Worm (Caenorhabditis elegans) whole organism, L1 larva: ENCODE data around the gene T26C5.3.

Experiments used
- alr-1 ChIP-seq: fragments of 200-800 bp; sonication (Bioruptor generic); optimal IDR thresholded peaks from 2 replicates; lab custom pipeline; 2018; ENCODE audit warnings: borderline replicate concordance, mild to moderate bottlenecking, missing genetic modification characterization, missing compliant biosample characterization
- ama-1 ChIP-seq: fragments of 150-350 bp; optimal IDR thresholded peaks from 2 replicates; lab custom pipeline; 2014
- egl-27 ChIP-seq, 2 experiments: fragments of 150-350 bp in 1 of 2; sonication (generic microtip); optimal IDR thresholded peaks; 3 replicates each; lab custom pipeline; 2017 to 2018; ENCODE audit warnings: missing biosample characterization in 2 of 2, missing genetic modification characterization in 2 of 2, missing genetic modification reagents in 2 of 2
- ets-5 ChIP-seq: fragments of 200-800 bp; sonication (Bioruptor generic); IDR thresholded peaks from 2 replicates; pipeline ENCODE4 v1.3.6; 2022; ENCODE audit warnings: missing genetic modification characterization, missing compliant biosample characterization
- hlh-17 ChIP-seq: fragments of 200-800 bp; sonication (Bioruptor generic); optimal IDR thresholded peaks from 2 replicates; lab custom pipeline; 2018; ENCODE audit warnings: missing genetic modification characterization, mild to moderate bottlenecking, missing compliant biosample characterization, moderate library complexity, borderline replicate concordance
- lin-39 ChIP-seq: fragments of 150-350 bp; optimal IDR thresholded peaks from 2 replicates; lab custom pipeline; 2014; ENCODE audit warnings: missing biosample characterization, missing genetic modification reagents, missing genetic modification characterization
- nhr-71 ChIP-seq: sonication (generic microtip); optimal IDR thresholded peaks from 2 replicates; lab custom pipeline; 2016; ENCODE audit warnings: mild to moderate bottlenecking, missing genetic modification characterization, moderate library complexity, missing compliant biosample characterization

ce11 chrII:9274734-9275133, 38.4 kb downstream of the T26C5.3 start:
- no peak for TF ChIP-seq alr-1
- TF ChIP-seq ama-1 (lab: Kevin White, UChicago), result no peak
- no peak for TF ChIP-seq hlh-17 (GFP tag; lab: Kevin White, UChicago)
- TF ChIP-seq nhr-71 (tag; lab: Kevin White, UChicago), result no peak
- TF ChIP-seq lin-39 (tag; lab: Kevin White, UChicago), result no peak
- TF ChIP-seq ets-5, result no peak
- no peak for TF ChIP-seq egl-27 (tag; optimal IDR thresholded peaks at IDR 0.05; lab: Kevin White, UChicago)
